Worm (Caenorhabditis elegans) whole organism, late embryonic: ENCODE data around the gene Y51H7C.41.

Source experiments
- C08G9.2 ChIP-seq: sonication (generic microtip); optimal IDR thresholded peaks from 2 replicates; lab custom pipeline; 2016; ENCODE audit warnings: mild to moderate bottlenecking, missing genetic modification characterization, moderate library complexity, missing compliant biosample characterization
- C38D4.7 ChIP-seq: fragments of 200-800 bp; sonication (Bioruptor generic); optimal IDR thresholded peaks from 2 replicates; lab custom pipeline; 2018; ENCODE audit warnings: mild to moderate bottlenecking, missing genetic modification characterization, moderate library complexity, missing compliant biosample characterization
- F13H6.1 ChIP-seq: sonication (generic microtip); optimal IDR thresholded peaks from 2 replicates; lab custom pipeline; 2016; ENCODE audit warnings: missing genetic modification characterization, missing compliant biosample characterization
- K02D7.2 ChIP-seq: sonication (generic microtip); optimal IDR thresholded peaks from 2 replicates; lab custom pipeline; 2017; ENCODE audit warnings: mild to moderate bottlenecking, missing genetic modification characterization, missing compliant biosample characterization
- T23F11.4 ChIP-seq: fragments of 200-800 bp; sonication (Bioruptor generic); optimal IDR thresholded peaks from 2 replicates; lab custom pipeline; 2018; ENCODE audit warnings: mild to moderate bottlenecking, missing genetic modification characterization, missing compliant biosample characterization
- ahr-1 ChIP-seq: sonication (generic microtip); optimal IDR thresholded peaks from 2 replicates; lab custom pipeline; 2016; ENCODE audit warnings: missing genetic modification characterization, missing compliant biosample characterization
- ama-1 ChIP-seq: fragments of 150-350 bp; optimal IDR thresholded peaks from 2 replicates; lab custom pipeline; 2014
- ceh-14 ChIP-seq: sonication (generic microtip); optimal IDR thresholded peaks from 2 replicates; lab custom pipeline; 2016; ENCODE audit warnings: missing genotype, missing genetic modification characterization, missing compliant biosample characterization
- ceh-18 ChIP-seq: sonication (generic microtip); optimal IDR thresholded peaks from 2 replicates; lab custom pipeline; 2016; ENCODE audit warnings: missing genetic modification characterization, missing compliant biosample characterization
- ceh-2 ChIP-seq: sonication (generic microtip); optimal IDR thresholded peaks from 2 replicates; lab custom pipeline; 2016; ENCODE audit warnings: missing genotype, missing genetic modification characterization, missing compliant biosample characterization
- ceh-31 ChIP-seq: sonication (generic microtip); optimal IDR thresholded peaks from 2 replicates; lab custom pipeline; 2016; ENCODE audit warnings: missing genetic modification characterization, missing compliant biosample characterization
- ceh-45 ChIP-seq: fragments of 200-800 bp; sonication (Bioruptor generic); IDR thresholded peaks from 2 replicates; pipeline ENCODE4 v1.3.6; 2022; ENCODE audit warnings: missing genetic modification reagents, missing genetic modification characterization, missing compliant biosample characterization
- ceh-48 ChIP-seq: sonication (generic microtip); optimal IDR thresholded peaks from 2 replicates; lab custom pipeline; 2016; ENCODE audit warnings: missing genetic modification characterization, inconsistent platforms, missing compliant biosample characterization
- che-1 ChIP-seq: sonication (generic microtip); optimal IDR thresholded peaks from 2 replicates; lab custom pipeline; 2016; ENCODE audit warnings: mild to moderate bottlenecking, missing genetic modification characterization, missing compliant biosample characterization
- dmd-4 ChIP-seq: sonication (generic microtip); optimal IDR thresholded peaks from 2 replicates; lab custom pipeline; 2016; ENCODE audit warnings: borderline replicate concordance, missing genetic modification characterization, missing compliant biosample characterization
- eyg-1 ChIP-seq: sonication (generic microtip); optimal IDR thresholded peaks from 2 replicates; lab custom pipeline; 2016; ENCODE audit warnings: missing genotype, missing genetic modification characterization, missing compliant biosample characterization
- fkh-6 ChIP-seq: sonication (generic microtip); optimal IDR thresholded peaks from 2 replicates; lab custom pipeline; 2016; ENCODE audit warnings: missing genetic modification characterization, missing compliant biosample characterization
- gmeb-2 ChIP-seq: sonication (generic microtip); optimal IDR thresholded peaks from 2 replicates; lab custom pipeline; 2016; ENCODE audit warnings: missing genetic modification characterization, inconsistent platforms, missing compliant biosample characterization
- hlh-8 ChIP-seq: sonication (generic microtip); optimal IDR thresholded peaks from 2 replicates; lab custom pipeline; 2016; ENCODE audit warnings: missing genotype, missing genetic modification characterization, missing compliant biosample characterization
- lim-6 ChIP-seq: sonication (generic microtip); optimal IDR thresholded peaks from 2 replicates; lab custom pipeline; 2016; ENCODE audit warnings: missing genetic modification characterization, missing compliant biosample characterization
- mec-3 ChIP-seq: sonication (generic microtip); optimal IDR thresholded peaks from 2 replicates; lab custom pipeline; 2016; ENCODE audit warnings: borderline replicate concordance, missing genetic modification characterization, missing compliant biosample characterization
- nfya-1 ChIP-seq: sonication (generic microtip); optimal IDR thresholded peaks from 2 replicates; lab custom pipeline; 2017; ENCODE audit warnings: missing genetic modification characterization, mild to moderate bottlenecking, missing compliant biosample characterization, antibody characterized with exemption, moderate library complexity
- nhr-11 ChIP-seq: fragments of 150-350 bp; optimal IDR thresholded peaks from 2 replicates; lab custom pipeline; 2014; ENCODE audit warnings: missing biosample characterization, missing genetic modification characterization
- npax-4 ChIP-seq: sonication (generic microtip); optimal IDR thresholded peaks from 2 replicates; lab custom pipeline; 2016; ENCODE audit warnings: missing genetic modification characterization, missing compliant biosample characterization
- pag-3 ChIP-seq: sonication (generic microtip); optimal IDR thresholded peaks from 2 replicates; lab custom pipeline; 2016; ENCODE audit warnings: missing compliant biosample characterization, missing genetic modification characterization, borderline replicate concordance
- pax-1 ChIP-seq: fragments of 150-350 bp; optimal IDR thresholded peaks from 2 replicates; lab custom pipeline; 2014; ENCODE audit warnings: missing biosample characterization, missing genetic modification characterization
- pha-2 ChIP-seq: sonication (generic microtip); optimal IDR thresholded peaks from 2 replicates; lab custom pipeline; 2017; ENCODE audit warnings: mild to moderate bottlenecking, missing genetic modification characterization, missing compliant biosample characterization
- pqm-1 ChIP-seq: sonication (generic microtip); optimal IDR thresholded peaks from 2 replicates; lab custom pipeline; 2016; ENCODE audit warnings: missing genetic modification characterization, missing compliant biosample characterization
- pros-1 ChIP-seq: fragments of 150-350 bp; optimal IDR thresholded peaks from 2 replicates; lab custom pipeline; 2014; ENCODE audit warnings: missing biosample characterization, missing genetic modification reagents, missing genetic modification characterization
- sdc-2 ChIP-seq: sonication (generic microtip); optimal IDR thresholded peaks from 2 replicates; lab custom pipeline; 2016; ENCODE audit warnings: missing genotype, missing genetic modification characterization, missing compliant biosample characterization
- sox-2 ChIP-seq: fragments of 200-800 bp; sonication (Bioruptor generic); IDR thresholded peaks from 2 replicates; pipeline ENCODE4 v1.3.6; 2022; ENCODE audit warnings: missing genetic modification reagents, missing genetic modification characterization, missing compliant biosample characterization
- syd-9 ChIP-seq: sonication (generic microtip); optimal IDR thresholded peaks from 2 replicates; lab custom pipeline; 2016; ENCODE audit warnings: mild to moderate bottlenecking, missing genetic modification characterization, moderate library complexity, missing compliant biosample characterization
- tbx-2 ChIP-seq: sonication (generic microtip); optimal IDR thresholded peaks from 2 replicates; lab custom pipeline; 2016; ENCODE audit warnings: missing genetic modification characterization, missing compliant biosample characterization
- tbx-7 ChIP-seq: sonication (generic microtip); optimal IDR thresholded peaks from 2 replicates; lab custom pipeline; 2016; ENCODE audit warnings: missing genotype, missing genetic modification characterization, missing compliant biosample characterization
- unc-55 ChIP-seq: sonication (generic microtip); optimal IDR thresholded peaks from 2 replicates; lab custom pipeline; 2017; ENCODE audit warnings: missing biosample characterization, missing genetic modification reagents, missing genetic modification characterization
- unc-86 ChIP-seq: sonication (generic microtip); optimal IDR thresholded peaks from 2 replicates; lab custom pipeline; 2016; ENCODE audit warnings: missing genetic modification characterization, missing compliant biosample characterization

Gene Y51H7C.41

DNA sequence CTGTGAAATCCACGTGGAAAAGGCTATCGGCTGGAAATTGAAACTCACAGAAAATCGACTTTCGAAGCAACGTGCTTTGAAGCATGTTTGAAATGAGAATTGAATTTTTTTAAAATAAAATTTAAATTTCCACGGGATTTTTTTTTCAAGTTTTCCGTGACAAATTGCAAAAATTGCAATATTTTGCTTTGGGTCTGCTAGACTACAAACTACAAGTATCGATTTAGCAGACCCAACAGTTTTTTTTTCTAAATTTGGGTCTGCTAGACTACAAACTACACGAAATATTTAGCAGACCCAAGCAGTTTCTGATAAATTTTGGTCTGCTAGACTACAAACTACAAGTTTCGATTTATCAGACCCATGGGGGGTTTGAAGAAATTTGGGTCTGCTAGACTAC, 8.3 kb downstream of the Y51H7C.41 start, which contains the start of gene Y51H7C.9:
Gene Y51H7C.9 (minus strand): TSS at position 101 of the 400 bp plus-strand sequence.
- TF ChIP-seq C08G9.2 (tag; lab: Kevin White, UChicago) (no peak), K02D7.2 (tag; lab: Kevin White, UChicago) (no peak)

DNA sequence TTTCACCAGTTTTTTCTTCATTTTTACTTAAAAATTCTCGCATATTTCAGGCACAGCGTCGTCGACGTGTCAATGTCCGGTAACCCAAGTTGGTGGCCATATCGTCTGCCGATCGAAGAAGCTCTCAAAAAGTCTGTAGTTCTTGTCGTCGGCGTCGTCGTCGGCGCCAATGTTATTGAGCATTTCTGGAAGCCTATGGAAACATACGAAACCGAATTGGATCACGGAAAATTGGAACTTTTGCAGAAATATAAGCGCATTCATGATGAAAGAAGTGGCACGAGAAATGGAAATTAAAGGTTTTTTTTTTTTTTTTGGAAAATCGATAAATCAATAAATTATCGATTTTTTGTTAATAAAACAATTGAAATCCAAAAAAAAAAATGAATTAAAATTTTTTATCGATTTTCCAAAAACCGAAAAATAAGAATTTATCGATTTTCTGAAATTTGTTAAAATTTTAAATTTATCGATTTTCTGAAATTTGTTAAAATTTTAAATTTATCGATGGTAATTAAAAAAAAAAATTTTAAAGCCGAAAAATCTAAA, 9.3 kb downstream of the Y51H7C.41 start, which contains the start of gene alkb-1:
Gene alkb-1 (plus strand): TSS at position 51 of the 549 bp plus-strand sequence.
- no peak for TF ChIP-seq unc-55 (GFP tag; lab: Kevin White, UChicago)
- TF ChIP-seq ceh-14 (tag; lab: Kevin White, UChicago), result no peak
- no peak for TF ChIP-seq ceh-45 (GFP tag; lab: Robert Waterston, UW)
- no peak for TF ChIP-seq lim-6 (tag; lab: Kevin White, UChicago)

DNA sequence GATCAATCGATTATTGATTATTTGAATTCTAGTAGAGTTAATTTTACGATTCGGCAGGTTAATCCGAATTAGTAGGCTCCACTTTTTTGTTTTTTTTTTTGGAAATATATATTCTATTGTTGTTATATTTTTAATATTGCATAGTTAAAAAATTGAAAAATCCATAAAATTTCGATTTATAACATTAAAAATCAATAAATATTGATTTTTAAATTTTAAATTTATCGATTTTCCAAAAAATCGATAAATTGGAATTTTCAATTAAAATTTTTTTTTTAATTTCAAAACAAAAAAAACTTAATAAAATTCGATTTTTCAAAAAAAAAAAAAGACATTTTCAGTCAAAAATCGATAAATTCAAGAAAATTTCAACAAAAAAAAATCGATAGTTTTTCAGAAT, 16.9 kb downstream of the Y51H7C.41 start:
- no peak for TF ChIP-seq ahr-1
- TF ChIP-seq pros-1, result no peak
- TF ChIP-seq F13H6.1 (tag; lab: Kevin White, UChicago), result no peak
- TF ChIP-seq pha-2 (tag; lab: Kevin White, UChicago), result no peak
- no peak for TF ChIP-seq nfya-1
- TF ChIP-seq hlh-8 (tag; lab: Kevin White, UChicago), result no peak
- no peak for TF ChIP-seq npax-4 (tag; lab: Kevin White, UChicago)

DNA sequence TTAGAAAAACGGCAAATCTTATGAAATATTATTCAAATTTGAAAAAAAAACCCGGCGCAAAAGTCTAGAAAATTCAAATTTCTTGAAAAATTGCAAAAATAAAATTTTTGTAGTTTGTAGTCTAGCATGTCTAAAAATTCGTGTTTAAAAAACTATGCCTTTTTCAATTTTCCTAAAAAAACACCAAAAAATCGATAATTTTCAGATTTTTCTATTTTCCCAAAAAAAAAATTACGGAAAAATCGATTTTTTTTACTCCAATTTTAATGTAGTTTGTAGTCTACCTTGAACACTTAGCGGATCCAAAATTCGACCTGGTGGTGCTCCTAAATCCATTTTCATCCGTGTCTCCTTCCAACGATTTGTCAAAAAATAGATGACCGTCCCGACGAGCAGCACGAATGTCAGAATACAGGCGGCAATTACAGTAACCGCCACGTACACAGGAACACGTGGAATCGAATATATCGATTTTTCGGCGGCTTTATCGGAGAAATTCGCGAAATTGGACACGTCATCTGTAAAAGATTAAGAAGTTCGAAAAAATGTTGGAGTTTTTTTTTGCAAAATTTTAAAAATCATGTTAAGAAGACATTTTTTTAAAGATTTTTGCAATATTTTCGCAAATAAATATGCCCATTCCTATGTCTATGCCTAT, 17.8 kb downstream of the Y51H7C.41 start:
- no peak for TF ChIP-seq sox-2 (GFP tag; lab: Robert Waterston, UW)
- no peak for TF ChIP-seq ceh-31
- TF ChIP-seq ceh-14 (tag; lab: Kevin White, UChicago), result no peak
- TF ChIP-seq unc-86 (tag; lab: Kevin White, UChicago), result no peak
- no peak for TF ChIP-seq unc-55 (GFP tag; lab: Kevin White, UChicago)
- no peak for TF ChIP-seq fkh-6 (tag; lab: Kevin White, UChicago)
- TF ChIP-seq T23F11.4 (GFP tag; lab: Kevin White, UChicago), result no peak
- TF ChIP-seq pag-3 (tag; lab: Kevin White, UChicago), result no peak
- no peak for TF ChIP-seq pax-1 (tag; lab: Kevin White, UChicago)
- no peak for TF ChIP-seq mec-3
- TF ChIP-seq nhr-11 (tag; lab: Kevin White, UChicago), result no peak

DNA sequence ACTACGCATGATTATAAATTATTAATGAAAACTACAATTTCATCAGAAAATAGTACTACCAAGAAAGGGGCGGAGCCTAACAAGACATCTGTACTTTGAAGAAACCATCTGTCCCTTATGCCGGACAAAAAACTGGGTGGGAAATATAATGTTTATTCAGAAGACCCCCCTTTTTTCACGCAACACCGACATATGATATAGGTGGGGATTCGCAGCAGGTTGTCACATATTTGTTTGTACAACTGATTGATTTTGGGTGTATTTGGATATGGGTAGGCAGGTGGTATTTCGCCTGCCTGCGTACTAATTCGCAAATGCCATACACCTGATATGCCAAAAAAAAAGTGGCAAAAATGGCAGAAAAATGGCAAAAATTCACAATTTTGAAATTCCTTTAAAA, 20.5 kb downstream of the Y51H7C.41 start, which contains the start of gene Y51H7C.10:
Gene Y51H7C.10 (minus strand): TSS at position 101 of the 400 bp plus-strand sequence.
- TF ChIP-seq hlh-8 (tag; lab: Kevin White, UChicago) (no peak), fkh-6 (tag; lab: Kevin White, UChicago) (no peak), unc-55 (GFP tag; lab: Kevin White, UChicago) (no peak)

DNA sequence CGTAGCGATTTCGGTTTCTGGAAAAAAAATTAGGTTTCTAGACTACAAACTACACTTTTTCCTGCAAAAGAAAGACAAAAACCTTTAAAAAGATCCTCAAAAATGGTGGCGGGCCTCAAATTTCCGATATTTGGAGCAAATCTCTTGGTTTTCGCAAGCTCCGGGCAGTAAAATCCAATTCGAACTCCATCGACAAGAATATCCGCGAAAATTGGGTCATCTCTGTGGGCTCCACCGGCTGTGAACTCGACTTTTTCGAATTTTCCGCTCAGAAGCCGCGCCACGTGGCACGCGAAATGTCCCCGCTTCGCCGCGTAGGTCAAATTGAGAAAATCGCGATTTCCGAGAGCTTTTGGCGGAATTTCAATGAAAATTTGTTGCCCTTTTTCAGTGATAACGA, 33.6 kb downstream of the Y51H7C.41 start:
- no peak for TF ChIP-seq sdc-2 (tag; lab: Kevin White, UChicago)
- TF ChIP-seq C08G9.2 (tag; lab: Kevin White, UChicago), result no peak
- no peak for TF ChIP-seq ama-1 (lab: Kevin White, UChicago)
- TF ChIP-seq ceh-48 (tag; lab: Kevin White, UChicago), result no peak
- TF ChIP-seq pqm-1 (tag; lab: Kevin White, UChicago), result no peak
- no peak for TF ChIP-seq sox-2 (GFP tag; lab: Robert Waterston, UW)
- no peak for TF ChIP-seq C38D4.7 (GFP tag; lab: Kevin White, UChicago)
- no peak for TF ChIP-seq K02D7.2 (tag; lab: Kevin White, UChicago)
- no peak for TF ChIP-seq tbx-7 (tag; lab: Kevin White, UChicago)
- no peak for TF ChIP-seq tbx-2 (tag; lab: Kevin White, UChicago)
- no peak for TF ChIP-seq mec-3
- TF ChIP-seq che-1 (tag; lab: Kevin White, UChicago), result no peak
- TF ChIP-seq eyg-1, result no peak
- no peak for TF ChIP-seq syd-9 (tag; lab: Kevin White, UChicago)
- TF ChIP-seq gmeb-2 (tag; lab: Kevin White, UChicago), result no peak
- no peak for TF ChIP-seq ceh-18 (tag; lab: Kevin White, UChicago)
- TF ChIP-seq dmd-4 (tag; lab: Kevin White, UChicago), result no peak
- no peak for TF ChIP-seq ceh-2 (tag; lab: Kevin White, UChicago)
